Worm (Caenorhabditis elegans) whole organism, early embryonic: ENCODE measurements around the gene bath-33.

Experiments used
- B0310.2 ChIP-seq: sonication (generic microtip); optimal IDR thresholded peaks from 2 replicates; lab custom pipeline; 2016; ENCODE audit warnings: mild to moderate bottlenecking, missing genetic modification characterization, missing compliant biosample characterization
- F13C5.2 ChIP-seq: sonication (generic microtip); optimal IDR thresholded peaks from 2 replicates; lab custom pipeline; 2017; ENCODE audit warnings: mild to moderate bottlenecking, missing genetic modification characterization, inconsistent platforms, missing compliant biosample characterization
- aly-1 ChIP-seq: sonication (generic microtip); optimal IDR thresholded peaks from 2 replicates; lab custom pipeline; 2016; ENCODE audit warnings: missing genetic modification characterization, missing compliant biosample characterization
- ama-1 ChIP-seq: fragments of 150-350 bp; optimal IDR thresholded peaks from 2 replicates; lab custom pipeline; 2014
- ceh-13 ChIP-seq: fragments of 200-800 bp; sonication (Bioruptor generic); optimal IDR thresholded peaks from 2 replicates; lab custom pipeline; 2018; ENCODE audit warnings: mild to moderate bottlenecking, missing genetic modification characterization, missing compliant biosample characterization
- ceh-36 ChIP-seq: sonication (generic microtip); optimal IDR thresholded peaks from 2 replicates; lab custom pipeline; 2016; ENCODE audit warnings: missing genetic modification characterization, inconsistent platforms, missing compliant biosample characterization
- ets-7 ChIP-seq: sonication (generic microtip); optimal IDR thresholded peaks from 2 replicates; lab custom pipeline; 2016; ENCODE audit warnings: missing genotype, missing genetic modification characterization, missing compliant biosample characterization
- flt-1 ChIP-seq: fragments of 200-800 bp; sonication (Bioruptor generic); IDR thresholded peaks from 2 replicates; pipeline ENCODE4 v1.3.6; 2022; ENCODE audit warnings: missing genetic modification characterization, missing compliant biosample characterization
- hmbx-1 ChIP-seq: sonication (generic microtip); optimal IDR thresholded peaks from 2 replicates; lab custom pipeline; 2016; ENCODE audit warnings: mild to moderate bottlenecking, missing genetic modification characterization, missing compliant biosample characterization
- hmg-4 ChIP-seq: fragments of 200-800 bp; sonication (Bioruptor generic); optimal IDR thresholded peaks from 2 replicates; lab custom pipeline; 2018; ENCODE audit warnings: mild to moderate bottlenecking, missing genetic modification characterization, missing compliant biosample characterization
- hnd-1 ChIP-seq: sonication (generic microtip); optimal IDR thresholded peaks from 2 replicates; lab custom pipeline; 2016; ENCODE audit warnings: missing genetic modification characterization, missing compliant biosample characterization
- pes-1 ChIP-seq: fragments of 200-800 bp; sonication (Bioruptor generic); IDR thresholded peaks from 2 replicates; pipeline ENCODE4 v1.3.6; 2022; ENCODE audit warnings: missing genetic modification reagents, missing genetic modification characterization, missing compliant biosample characterization
- scrt-1 ChIP-seq: fragments of 200-800 bp; sonication (Bioruptor generic); IDR thresholded peaks from 2 replicates; pipeline ENCODE4 v1.3.6; 2022; ENCODE audit warnings: missing genetic modification characterization, missing compliant biosample characterization
- sea-1 ChIP-seq: fragments of 200-800 bp; sonication (Bioruptor generic); conservative IDR thresholded peaks from 2 replicates; pipeline ENCODE4 v1.3.6; 2022; ENCODE audit warnings: missing genetic modification characterization, missing compliant biosample characterization
- tbx-11 ChIP-seq: fragments of 200-800 bp; sonication (Bioruptor generic); IDR thresholded peaks from 2 replicates; pipeline ENCODE4 v1.3.6; 2022; ENCODE audit warnings: missing genetic modification characterization, missing compliant biosample characterization
- tbx-37 ChIP-seq: fragments of 200-800 bp; sonication (Bioruptor generic); conservative IDR thresholded peaks from 2 replicates; pipeline ENCODE4 v1.3.6; 2022; ENCODE audit warnings: missing genetic modification reagents, missing genetic modification characterization, missing compliant biosample characterization
- tra-4 ChIP-seq: sonication (generic microtip); optimal IDR thresholded peaks from 2 replicates; lab custom pipeline; 2017; ENCODE audit warnings: missing genetic modification characterization, missing compliant biosample characterization

The bath-33 gene

ce11 chrII:1606079-1606478 lies at the start of gene bath-33:
TSS of gene bath-33 (minus strand) at chrII:1606179.
- TF ChIP-seq hmbx-1 = no peak
- no peak for TF ChIP-seq tra-4 (tag; lab: Kevin White, UChicago)
- no peak for TF ChIP-seq tbx-11 (GFP tag; lab: Robert Waterston, UW)

- TF ChIP-seq ceh-36 (tag; lab: Kevin White, UChicago) (no peak), hmbx-1 (no peak), B0310.2 (tag; lab: Kevin White, UChicago) (no peak), hnd-1 (tag; lab: Kevin White, UChicago) (no peak), ceh-13 (GFP tag; lab: Kevin White, UChicago) (no peak), tbx-37 (no peak), pes-1 (GFP tag; lab: Robert Waterston, UW) (no peak), tra-4 (tag; lab: Kevin White, UChicago) (no peak), hmg-4 (no peak), tbx-11 (GFP tag; lab: Robert Waterston, UW) (no peak), ets-7 (no peak), ama-1 (lab: Kevin White, UChicago) (no peak), F13C5.2 (no peak), scrt-1 (GFP tag; lab: Robert Waterston, UW) (no peak), sea-1 (GFP tag; lab: Robert Waterston, UW) (no peak), aly-1 (tag; lab: Kevin White, UChicago) (no peak), flt-1 (GFP tag; lab: Robert Waterston, UW) (no peak)
Measured at ce11 chrII:1654917-1655316, 48.9 kb upstream of the bath-33 start, which contains the start of gene btb-12. TSS of gene btb-12 (plus strand) at chrII:1655217.

ce11 chrII:1653397-1653796 lies 47.4 kb upstream of the bath-33 start, which contains the start of gene fbxb-15:
TSS of gene fbxb-15 (minus strand) at chrII:1653497.
- no peak for TF ChIP-seq tbx-37
- TF ChIP-seq ama-1 (lab: Kevin White, UChicago) = no peak
- TF ChIP-seq hnd-1 (tag; lab: Kevin White, UChicago) = no peak
- no peak for TF ChIP-seq pes-1 (GFP tag; lab: Robert Waterston, UW)
- no peak for TF ChIP-seq flt-1 (GFP tag; lab: Robert Waterston, UW)
- no peak for TF ChIP-seq ets-7
- TF ChIP-seq tbx-11 (GFP tag; lab: Robert Waterston, UW) = no peak
- TF ChIP-seq B0310.2 (tag; lab: Kevin White, UChicago) = no peak

- no peak for TF ChIP-seq ceh-36 (tag; lab: Kevin White, UChicago)
- no peak for TF ChIP-seq B0310.2 (tag; lab: Kevin White, UChicago)
- no peak for TF ChIP-seq tbx-37
- no peak for TF ChIP-seq flt-1 (GFP tag; lab: Robert Waterston, UW)
- TF ChIP-seq tbx-11 (GFP tag; lab: Robert Waterston, UW) = no peak
- no peak for TF ChIP-seq scrt-1 (GFP tag; lab: Robert Waterston, UW)
- TF ChIP-seq pes-1 (GFP tag; lab: Robert Waterston, UW) = no peak
- no peak for TF ChIP-seq F13C5.2
- TF ChIP-seq ets-7 = no peak
Measured at ce11 chrII:1651804-1652203, 45.8 kb upstream of the bath-33 start, which contains the start of gene fbxb-16. TSS of gene fbxb-16 (minus strand) at chrII:1651904.

- TF ChIP-seq aly-1 (tag; lab: Kevin White, UChicago) (no peak), sea-1 (GFP tag; lab: Robert Waterston, UW) (no peak), scrt-1 (GFP tag; lab: Robert Waterston, UW) (no peak), F13C5.2 (no peak), hmbx-1 (no peak), ceh-36 (tag; lab: Kevin White, UChicago) (no peak), tbx-37 (no peak), ama-1 (lab: Kevin White, UChicago) (no peak), pes-1 (GFP tag; lab: Robert Waterston, UW) (no peak), hmg-4 (no peak), flt-1 (GFP tag; lab: Robert Waterston, UW) (no peak), ceh-13 (GFP tag; lab: Kevin White, UChicago) (no peak), ets-7 (no peak), tbx-11 (GFP tag; lab: Robert Waterston, UW) (no peak), hnd-1 (tag; lab: Kevin White, UChicago) (no peak)
Measured at ce11 chrII:1650502-1650901, 44.5 kb upstream of the bath-33 start, which contains the start of gene fbxb-20. TSS of gene fbxb-20 (minus strand) at chrII:1650602.

ce11 chrII:1648768-1649167 lies 42.8 kb upstream of the bath-33 start, which contains the start of gene fbxb-21:
TSS of gene fbxb-21 (minus strand) at chrII:1648868.
- TF ChIP-seq sea-1 (GFP tag; lab: Robert Waterston, UW) (no peak), flt-1 (GFP tag; lab: Robert Waterston, UW) (no peak), tra-4 (tag; lab: Kevin White, UChicago) (no peak), ama-1 (lab: Kevin White, UChicago) (no peak), hnd-1 (tag; lab: Kevin White, UChicago) (no peak), hmg-4 (no peak), ets-7 (no peak)

ce11 chrII:1646199-1646598 lies 40.2 kb upstream of the bath-33 start, which contains the start of gene ZC204.17:
TSS of gene ZC204.17 (minus strand) at chrII:1646299.
- no peak for TF ChIP-seq tbx-11 (GFP tag; lab: Robert Waterston, UW)
- TF ChIP-seq aly-1 (tag; lab: Kevin White, UChicago) = no peak
- no peak for TF ChIP-seq tbx-37
- no peak for TF ChIP-seq flt-1 (GFP tag; lab: Robert Waterston, UW)
- TF ChIP-seq ama-1 (lab: Kevin White, UChicago) = no peak

ce11 chrII:1644777-1645348 lies 38.9 kb upstream of the bath-33 start, which contains the start of gene ZC204.6:
TSS of gene ZC204.6 (minus strand) at chrII:1644827.
- TF ChIP-seq ama-1 (lab: Kevin White, UChicago) (no peak), flt-1 (GFP tag; lab: Robert Waterston, UW) (no peak), sea-1 (GFP tag; lab: Robert Waterston, UW) (no peak), ceh-36 (tag; lab: Kevin White, UChicago) (no peak), scrt-1 (GFP tag; lab: Robert Waterston, UW) (no peak), tra-4 (tag; lab: Kevin White, UChicago) (no peak), tbx-37 (no peak), tbx-11 (GFP tag; lab: Robert Waterston, UW) (no peak), hnd-1 (tag; lab: Kevin White, UChicago) (no peak), aly-1 (tag; lab: Kevin White, UChicago) (no peak), ceh-13 (GFP tag; lab: Kevin White, UChicago) (no peak), pes-1 (GFP tag; lab: Robert Waterston, UW) (no peak), hmbx-1 (no peak), B0310.2 (tag; lab: Kevin White, UChicago) (no peak), F13C5.2 (no peak), ets-7 (no peak), hmg-4 (no peak)
